Worm (Caenorhabditis elegans): ENCODE results near the gene F52H2.15.
A peak's percentile ranks its signal among the peaks of the same experiment; 100 is the strongest.

F52H2.15 gene

DNA sequence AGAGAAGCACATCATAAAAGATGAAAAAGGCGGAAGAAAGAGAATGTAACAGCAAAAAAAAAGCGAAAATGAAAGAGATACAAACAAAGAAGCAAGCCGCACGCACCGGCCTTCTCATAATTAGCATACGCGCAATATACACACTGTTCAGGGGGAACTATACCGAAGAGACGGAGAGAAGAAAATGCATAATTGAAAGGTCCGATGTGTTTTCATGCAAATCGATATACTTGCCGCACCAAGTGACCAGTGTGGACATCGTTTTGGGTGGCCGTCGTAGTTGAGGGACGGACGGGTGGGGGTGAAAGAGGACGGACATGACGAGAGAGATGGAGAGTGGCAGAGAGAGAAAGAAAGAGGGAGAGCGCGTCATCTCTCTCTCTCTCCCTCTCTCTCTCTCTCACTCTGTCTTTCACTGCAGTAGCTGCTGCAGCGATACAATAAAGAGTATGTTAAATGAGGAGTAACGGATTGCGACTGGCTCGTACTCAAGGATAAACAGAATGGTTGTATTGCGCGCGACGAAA lies 28.8 kb upstream of the F52H2.15 start (continued):
- TF ChIP-seq npax-4 (tag; optimal IDR thresholded peaks at IDR 0.05) (no peak), che-1 (tag; optimal IDR thresholded peaks at IDR 0.05) (no peak), elt-2 (tag; optimal IDR thresholded peaks at IDR 0.05) (peak; percentile 19), unc-3 (GFP tag; conservative IDR thresholded peaks at IDR 0.05) (no peak), unc-3 (tag; optimal IDR thresholded peaks at IDR 0.05) (no peak), sdc-2 (tag; optimal IDR thresholded peaks at IDR 0.05) (peak; percentile 77), ceh-6 (GFP tag; optimal IDR thresholded peaks at IDR 0.05) (peak; percentile 17), nhr-11 (tag; optimal IDR thresholded peaks at IDR 0.05) (no peak), pha-4 (tag; optimal IDR thresholded peaks at IDR 0.05) (no peak), hlh-15 (tag; optimal IDR thresholded peaks at IDR 0.05) (no peak), hlh-30 (tag; optimal IDR thresholded peaks at IDR 0.05; ENCODE audit: insufficient read depth) (peak; percentile 71), nfya-1 (tag; optimal IDR thresholded peaks at IDR 0.05) (peak; percentile 88), fkh-10 (GFP tag; optimal IDR thresholded peaks at IDR 0.05) (no peak), unc-42 (tag; optimal IDR thresholded peaks at IDR 0.05) (peak; percentile 86), K09A11.1 (tag; optimal IDR thresholded peaks at IDR 0.05; ENCODE audit: insufficient read depth) (peak; percentile 19), Y22D7AL.16 (tag; optimal IDR thresholded peaks at IDR 0.05) (no peak), madf-2 (tag; optimal IDR thresholded peaks at IDR 0.05) (peak; percentile 10), dmd-4 (tag; optimal IDR thresholded peaks at IDR 0.05; ENCODE audit: borderline replicate concordance) (no peak), lim-6 (tag; optimal IDR thresholded peaks at IDR 0.05) (no peak), sox-2 (GFP tag; IDR thresholded peaks at IDR 0.05) (no peak; the same call in 1 of the 2 replicates), ceh-34 (tag; optimal IDR thresholded peaks at IDR 0.05) (peak; percentile 87), ceh-19 (GFP tag; optimal IDR thresholded peaks at IDR 0.05) (peak; percentile 75), pha-2 (tag; optimal IDR thresholded peaks at IDR 0.05) (peak; percentile 38), hlh-13 (GFP tag; optimal IDR thresholded peaks at IDR 0.05) (no peak), ets-4 (tag; optimal IDR thresholded peaks at IDR 0.05) (peak; percentile 35), T23F11.4 (GFP tag; optimal IDR thresholded peaks at IDR 0.05) (peak; percentile 34), hlh-8 (tag; optimal IDR thresholded peaks at IDR 0.05) (no peak), ceh-22 (tag; optimal IDR thresholded peaks at IDR 0.05) (peak; percentile 71), ref-2 (tag; optimal IDR thresholded peaks at IDR 0.05) (peak; percentile 81), unc-55 (GFP tag; optimal IDR thresholded peaks at IDR 0.05) (peak; percentile 97), F13H6.1 (tag; optimal IDR thresholded peaks at IDR 0.05) (peak; percentile 87), zip-5 (tag; optimal IDR thresholded peaks at IDR 0.05) (no peak), syd-9 (tag; optimal IDR thresholded peaks at IDR 0.05) (peak; percentile 61), ztf-16 (tag; optimal IDR thresholded peaks at IDR 0.05) (peak; percentile 40), ceh-48 (tag; optimal IDR thresholded peaks at IDR 0.05) (peak; percentile 78), K02D7.2 (tag; optimal IDR thresholded peaks at IDR 0.05) (no peak), tbx-2 (tag; optimal IDR thresholded peaks at IDR 0.05) (peak; percentile 89), ceh-31 (tag; optimal IDR thresholded peaks at IDR 0.05) (peak; percentile 96), ama-1 (optimal IDR thresholded peaks at IDR 0.05) (no peak), ceh-45 (GFP tag; IDR thresholded peaks at IDR 0.05) (no peak)

DNA sequence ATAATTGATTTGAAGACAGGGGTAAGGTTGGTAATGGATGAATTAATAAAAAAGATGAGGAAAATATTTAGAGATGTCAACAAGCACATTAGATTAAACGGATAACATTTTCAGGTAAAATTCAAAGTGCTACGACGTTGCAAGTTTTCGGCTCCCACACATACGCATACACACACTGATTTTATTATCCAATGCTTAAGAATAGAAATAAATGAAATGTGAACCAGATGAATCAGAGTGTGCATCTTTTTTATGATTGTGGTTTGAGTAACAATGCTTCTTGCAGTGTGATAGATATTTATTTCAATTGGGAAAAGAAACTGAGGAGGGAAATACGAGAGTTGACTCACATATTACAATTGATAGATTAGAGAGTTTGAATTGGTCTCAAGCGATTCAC lies 26.4 kb upstream of the F52H2.15 start:
- TF ChIP-seq hlh-8 (tag; optimal IDR thresholded peaks at IDR 0.05): peak; percentile 2
- TF ChIP-seq fax-1 (tag; optimal IDR thresholded peaks at IDR 0.05): no peak

DNA sequence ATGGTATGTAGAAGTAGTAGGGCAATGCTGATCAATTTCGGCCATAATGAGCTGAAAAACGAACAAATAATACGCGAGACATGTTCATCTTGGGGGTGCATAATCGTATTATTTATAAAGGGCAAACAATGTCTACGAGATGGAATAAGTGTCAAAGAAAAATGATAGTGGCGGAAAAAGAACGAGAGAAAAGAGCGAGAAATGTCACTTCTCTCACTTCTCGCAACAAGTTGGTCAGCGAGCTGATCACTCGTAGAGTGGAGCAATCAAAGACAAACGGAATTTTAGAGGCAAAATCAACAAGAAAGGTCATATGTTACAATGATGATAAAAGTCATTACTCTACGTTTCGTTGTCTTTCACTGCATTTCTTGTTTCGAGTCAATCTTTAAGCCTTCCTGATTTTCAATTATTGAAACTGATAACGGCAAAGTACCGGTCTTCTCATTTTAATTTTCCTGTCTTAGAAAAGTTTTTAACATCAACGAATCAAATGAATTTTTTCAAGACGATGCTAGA lies 24.1 kb upstream of the F52H2.15 start, which contains the start of gene F52H2.3:
F52H2.3 (minus strand) TSS at position 51 of the 519 bp plus-strand sequence.
- TF ChIP-seq sox-2 (GFP tag; IDR thresholded peaks at IDR 0.05) (no peak), F13H6.1 (tag; optimal IDR thresholded peaks at IDR 0.05) (no peak), ceh-48 (tag; optimal IDR thresholded peaks at IDR 0.05) (no peak), ttx-3 (tag; optimal IDR thresholded peaks at IDR 0.05) (no peak), unc-55 (GFP tag; optimal IDR thresholded peaks at IDR 0.05) (no peak), odd-2 (tag; optimal IDR thresholded peaks at IDR 0.05) (no peak), pag-3 (tag; optimal IDR thresholded peaks at IDR 0.05; ENCODE audit: borderline replicate concordance) (no peak), dmd-4 (tag; optimal IDR thresholded peaks at IDR 0.05; ENCODE audit: borderline replicate concordance) (no peak), pha-4 (tag; optimal IDR thresholded peaks at IDR 0.05) (no peak), ceh-30 (tag; optimal IDR thresholded peaks at IDR 0.05) (no peak), madf-2 (tag; optimal IDR thresholded peaks at IDR 0.05) (no peak), unc-42 (tag; optimal IDR thresholded peaks at IDR 0.05) (no peak)
